Fruit fly (Drosophila melanogaster) whole organism, wandering third instar larva: Measurements from ENCODE around the gene CG12506.
A peak's percentile ranks its signal among the peaks of the same experiment; 100 is the strongest.

Experiments
- Abd-B ChIP-seq: fragments of >200 bp; optimal IDR thresholded peaks from 2 replicates; lab custom pipeline; 2017; ENCODE audit warnings: missing biosample characterization, missing genetic modification characterization
- CG32264 ChIP-seq: fragments of 200-800 bp; sonication (Bioruptor generic); optimal IDR thresholded peaks from 2 replicates; lab custom pipeline; 2016; ENCODE audit warnings: missing biosample characterization, missing genetic modification characterization
- CG9705 ChIP-seq: fragments of 200-800 bp; sonication (Bioruptor generic); optimal IDR thresholded peaks from 2 replicates; lab custom pipeline; 2018; ENCODE audit warnings: missing biosample characterization, mild to moderate bottlenecking, missing genetic modification characterization
- CrebA ChIP-seq: fragments of 200-800 bp; sonication (Bioruptor generic); optimal IDR thresholded peaks from 2 replicates; lab custom pipeline; 2016; ENCODE audit warnings: missing biosample characterization, mild to moderate bottlenecking, missing genetic modification characterization, borderline replicate concordance
- Dfd ChIP-seq: fragments of >200 bp; optimal IDR thresholded peaks from 2 replicates; lab custom pipeline; 2017; ENCODE audit warnings: missing biosample characterization, missing genetic modification characterization
- Dif ChIP-seq: fragments of 200-275, 200-300 bp; sonication (Bioruptor generic); optimal IDR thresholded peaks from 2 replicates; lab custom pipeline; 2018; ENCODE audit warnings: missing biosample characterization, missing genetic modification characterization; ENCODE audit not compliant: partially characterized antibody
- GATAd ChIP-seq: sonication (Bioruptor generic); optimal IDR thresholded peaks from 2 replicates; lab custom pipeline; 2016; ENCODE audit warnings: missing biosample characterization, missing genetic modification characterization
- HLH106 ChIP-seq: fragments of 200-800 bp; optimal IDR thresholded peaks from 3 replicates; lab custom pipeline; 2019; ENCODE audit warnings: missing biosample characterization, mild to moderate bottlenecking, missing genetic modification characterization, moderate library complexity
- Hnf4 ChIP-seq: fragments of 200-800 bp; sonication (Bioruptor generic); optimal IDR thresholded peaks from 2 replicates; lab custom pipeline; 2016; ENCODE audit warnings: missing biosample characterization, mild to moderate bottlenecking, missing genetic modification characterization
- Hr78 ChIP-seq: fragments of >200 bp; optimal IDR thresholded peaks from 2 replicates; lab custom pipeline; 2017; ENCODE audit warnings: missing biosample characterization, missing genetic modification characterization
- Hr83 ChIP-seq: fragments of 200-300 bp; sonication (Bioruptor generic); optimal IDR thresholded peaks from 2 replicates; lab custom pipeline; 2016; ENCODE audit warnings: missing biosample characterization, mild to moderate bottlenecking, missing genetic modification characterization, moderate library complexity; ENCODE audit not compliant: poor library complexity, severe bottlenecking
- Jra ChIP-seq: sonication (Bioruptor generic); optimal IDR thresholded peaks from 2 replicates; lab custom pipeline; 2016; ENCODE audit warnings: missing biosample characterization, missing genetic modification characterization
- Mio ChIP-seq: sonication (Bioruptor generic); optimal IDR thresholded peaks from 2 replicates; lab custom pipeline; 2016; ENCODE audit warnings: missing biosample characterization, missing genetic modification characterization
- Myc ChIP-seq: fragments of >200 bp; optimal IDR thresholded peaks from 2 replicates; lab custom pipeline; 2017
- N ChIP-seq: fragments of >200 bp; optimal IDR thresholded peaks from 2 replicates; lab custom pipeline; 2018; ENCODE audit warnings: missing biosample characterization, missing external identifiers, missing genetic modification characterization
- OdsH ChIP-seq: fragments of 200-800 bp; sonication (Bioruptor generic); optimal IDR thresholded peaks from 2 replicates; lab custom pipeline; 2016; ENCODE audit warnings: missing biosample characterization, mild to moderate bottlenecking, missing genetic modification characterization
- Rel ChIP-seq, 2 experiments: fragments of 200-800 bp; sonication (Bioruptor generic) in 1 of 2; optimal IDR thresholded peaks; 2 replicates in 1 of 2; 3 replicates in 1 of 2; lab custom pipeline; 2016 to 2019; ENCODE audit warnings: mild to moderate bottlenecking in 2 of 2, missing biosample characterization in 2 of 2, missing genetic modification characterization in 2 of 2, moderate library complexity in 1 of 2
- Sp1 ChIP-seq: fragments of 200-800 bp; sonication (Bioruptor generic); optimal IDR thresholded peaks from 3 replicates; lab custom pipeline; 2019; ENCODE audit warnings: missing biosample characterization, mild to moderate bottlenecking, missing genetic modification characterization, moderate library complexity
- Vsx2 ChIP-seq: fragments of 200-300, 225-300 bp; sonication (Bioruptor generic); optimal IDR thresholded peaks from 2 replicates; lab custom pipeline; 2018; ENCODE audit warnings: missing biosample characterization, missing genetic modification characterization; ENCODE audit not compliant: partially characterized antibody
- brk ChIP-seq: fragments of 200-800 bp; sonication (Bioruptor generic); optimal IDR thresholded peaks from 2 replicates; lab custom pipeline; 2016; ENCODE audit warnings: missing biosample characterization, mild to moderate bottlenecking, missing genetic modification characterization
- dl ChIP-seq, 2 experiments: fragments of 175-275, 200-275 bp in 1 of 2; fragments of 200-275 bp in 1 of 2; sonication (Bioruptor generic); optimal IDR thresholded peaks; lab custom pipeline; 2018; ENCODE audit warnings: mild to moderate bottlenecking in 2 of 2, missing biosample characterization in 2 of 2, missing genetic modification characterization in 2 of 2, moderate library complexity in 2 of 2; ENCODE audit not compliant: partially characterized antibody in 2 of 2, insufficient read depth in 1 of 2
- dsf ChIP-seq: sonication (Bioruptor generic); optimal IDR thresholded peaks from 2 replicates; lab custom pipeline; 2016; ENCODE audit warnings: missing biosample characterization, missing genetic modification characterization, borderline replicate concordance
- ey ChIP-seq: fragments of 200-800 bp; sonication (Bioruptor generic); optimal IDR thresholded peaks from 2 replicates; lab custom pipeline; 2016; ENCODE audit warnings: missing biosample characterization, missing genetic modification characterization
- foxo ChIP-seq, 2 experiments: fragments of 200-800 bp; sonication (Bioruptor generic); optimal IDR thresholded peaks; 2 replicates in 1 of 2; 3 replicates in 1 of 2; lab custom pipeline; 2016 to 2017; ENCODE audit warnings: missing biosample characterization in 2 of 2, missing genetic modification characterization in 2 of 2
- fru ChIP-seq: fragments of 200-800 bp; sonication (Bioruptor generic); optimal IDR thresholded peaks from 3 replicates; lab custom pipeline; 2016; ENCODE audit warnings: missing biosample characterization, mild to moderate bottlenecking, missing genetic modification characterization
- jim ChIP-seq: fragments of 175-275, 200-325 bp; sonication (Bioruptor generic); optimal IDR thresholded peaks from 2 replicates; lab custom pipeline; 2016; ENCODE audit warnings: missing biosample characterization, mild to moderate bottlenecking, missing genetic modification characterization
- lola ChIP-seq: fragments of >200 bp; optimal IDR thresholded peaks from 2 replicates; lab custom pipeline; 2017; ENCODE audit warnings: missing biosample characterization, missing genetic modification characterization
- psq ChIP-seq: fragments of 200-800 bp; sonication (Bioruptor generic); optimal IDR thresholded peaks from 3 replicates; lab custom pipeline; 2017; ENCODE audit warnings: missing biosample characterization, mild to moderate bottlenecking, missing genetic modification characterization, moderate library complexity
- rgr ChIP-seq: fragments of 200-800 bp; sonication (Bioruptor generic); optimal IDR thresholded peaks from 3 replicates; lab custom pipeline; 2016; ENCODE audit warnings: missing biosample characterization, mild to moderate bottlenecking, missing genetic modification characterization
- sage ChIP-seq: fragments of 200-800 bp; sonication (Bioruptor generic); optimal IDR thresholded peaks from 2 replicates; lab custom pipeline; 2016; ENCODE audit warnings: missing biosample characterization, mild to moderate bottlenecking, missing genetic modification characterization
- sv ChIP-seq: fragments of 200-800 bp; sonication (Bioruptor generic); optimal IDR thresholded peaks from 3 replicates; lab custom pipeline; 2016; ENCODE audit warnings: missing biosample characterization, missing genetic modification characterization
- tai ChIP-seq: sonication (Bioruptor generic); optimal IDR thresholded peaks from 2 replicates; lab custom pipeline; 2016; ENCODE audit warnings: missing biosample characterization, missing genetic modification characterization
- usp ChIP-seq: fragments of >200 bp; optimal IDR thresholded peaks from 2 replicates; lab custom pipeline; 2017; ENCODE audit warnings: missing biosample characterization, missing genetic modification characterization

The CG12506 gene

DNA sequence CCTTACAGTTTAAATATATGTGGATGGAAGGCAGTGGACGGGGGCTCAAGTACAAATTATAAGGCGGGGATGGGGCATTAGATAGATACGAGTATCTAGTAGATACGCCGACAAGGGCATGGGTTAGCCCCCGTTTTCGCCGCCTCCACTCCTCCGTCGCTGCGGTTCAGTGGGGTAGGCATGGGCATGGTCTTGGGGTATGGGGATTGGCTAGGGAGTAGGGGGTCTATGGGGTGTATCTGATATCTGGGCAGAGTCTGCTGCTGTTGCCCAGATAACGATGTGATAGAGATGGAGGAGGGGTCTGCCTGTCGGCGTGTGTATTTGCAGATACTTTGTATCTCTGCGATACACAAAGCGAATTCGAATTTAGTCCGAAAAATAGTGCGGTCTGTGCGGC, 16.6 kb downstream of the CG12506 start:
- TF ChIP-seq dl (GFP tag; optimal IDR thresholded peaks at IDR 0.05; lab: Kevin White, UChicago; ENCODE audit: insufficient read depth in 1 of 2, partially characterized antibody in 2 of 2) (no peak), rgr (GFP tag; lab: Kevin White, UChicago) (no peak), dsf (GFP tag; lab: Kevin White, UChicago) (no peak), Myc (lab: Kevin White, UChicago) (no peak), Mio (GFP tag; lab: Kevin White, UChicago) (no peak), usp (no peak), Hnf4 (GFP tag; lab: Kevin White, UChicago) (no peak), Vsx2 (GFP tag; lab: Kevin White, UChicago) (no peak), Dif (GFP tag; lab: Kevin White, UChicago) (no peak), brk (GFP tag; lab: Kevin White, UChicago) (no peak), Abd-B (no peak), CG9705 (GFP tag; lab: Kevin White, UChicago) (no peak), N (GFP tag; lab: Kevin White, UChicago) (no peak), Hr83 (no peak), OdsH (GFP tag; lab: Kevin White, UChicago) (no peak), Sp1 (no peak)
- TF ChIP-seq, all 38 proteins: peak for 0

DNA sequence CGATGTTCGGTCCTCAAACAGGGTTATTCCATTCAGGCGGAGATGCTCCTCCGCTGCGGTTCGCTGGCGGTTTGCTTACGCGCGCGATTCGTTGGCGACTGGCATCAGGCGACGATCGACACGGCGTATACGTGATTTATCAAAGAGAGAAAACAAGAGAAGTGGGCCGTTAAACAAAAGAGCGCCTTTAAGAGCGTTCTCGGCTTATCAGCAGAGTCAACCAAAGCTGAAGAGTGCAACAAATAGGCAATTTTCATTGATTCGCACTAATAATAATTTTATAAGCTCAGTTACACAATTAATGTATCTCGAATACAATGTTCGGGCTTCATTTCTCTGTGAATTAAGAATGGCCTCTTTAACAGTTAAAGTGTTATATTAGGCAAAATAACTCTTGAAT, 17.4 kb downstream of the CG12506 start, which contains the start of gene Pkg21D:
Gene Pkg21D, minus strand, starts transcription at position 101 of the 400 bp plus-strand sequence.
- TF ChIP-seq dl (GFP tag; optimal IDR thresholded peaks at IDR 0.05; lab: Kevin White, UChicago; ENCODE audit: insufficient read depth in 1 of 2, partially characterized antibody in 2 of 2) (no peak), Jra (no peak), HLH106 (tag; lab: Kevin White, UChicago) (no peak), tai (no peak), brk (GFP tag; lab: Kevin White, UChicago) (no peak), Mio (GFP tag; lab: Kevin White, UChicago) (no peak), Dfd (GFP tag; lab: Kevin White, UChicago) (no peak), Hr78 (no peak), sv (GFP tag; lab: Kevin White, UChicago) (no peak), Hr83 (no peak), usp (no peak), foxo (GFP tag; optimal IDR thresholded peaks at IDR 0.05; lab: Kevin White, UChicago) (no peak)
- TF ChIP-seq, all 38 proteins: peak for 0

DNA sequence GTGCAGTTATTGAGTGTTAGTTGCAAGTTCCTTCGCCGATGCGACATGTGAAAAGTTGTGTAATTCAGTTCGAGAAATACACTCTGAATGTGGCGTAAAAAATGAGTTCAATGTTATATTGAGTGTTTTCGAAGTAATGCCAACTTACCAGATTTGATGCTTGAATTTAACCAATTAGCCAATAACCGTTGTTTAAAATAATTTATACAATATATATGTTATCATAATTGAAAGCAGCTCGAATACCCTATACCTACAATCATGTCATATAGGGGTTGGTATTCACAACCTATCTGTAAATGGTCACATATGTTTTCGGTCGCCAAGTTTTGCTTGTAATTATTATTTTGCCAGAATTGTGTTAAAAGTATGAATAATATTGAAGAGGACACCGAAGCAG, 36.9 kb downstream of the CG12506 start, which contains the start of gene Nnf1b:
Gene Nnf1b, plus strand, starts transcription at position 301 of the 400 bp plus-strand sequence.
- TF ChIP-seq CG32264 (GFP tag; lab: Kevin White, UChicago) (no peak), brk (GFP tag; lab: Kevin White, UChicago) (no peak), Hr78 (no peak), psq (GFP tag; lab: Kevin White, UChicago) (no peak), GATAd (GFP tag; lab: Kevin White, UChicago) (no peak), tai (no peak), ey (no peak), sage (GFP tag; lab: Kevin White, UChicago) (no peak), foxo (GFP tag; optimal IDR thresholded peaks at IDR 0.05; lab: Kevin White, UChicago) (no peak), Sp1 (no peak), jim (GFP tag; lab: Kevin White, UChicago) (no peak), Dfd (GFP tag; lab: Kevin White, UChicago) (no peak), rgr (GFP tag; lab: Kevin White, UChicago) (no peak), OdsH (GFP tag; lab: Kevin White, UChicago) (no peak), lola (GFP tag; lab: Kevin White, UChicago) (no peak), CrebA (GFP tag; lab: Kevin White, UChicago) (no peak), N (GFP tag; lab: Kevin White, UChicago) (no peak), Vsx2 (GFP tag; lab: Kevin White, UChicago) (no peak), Myc (lab: Kevin White, UChicago) (no peak)

DNA sequence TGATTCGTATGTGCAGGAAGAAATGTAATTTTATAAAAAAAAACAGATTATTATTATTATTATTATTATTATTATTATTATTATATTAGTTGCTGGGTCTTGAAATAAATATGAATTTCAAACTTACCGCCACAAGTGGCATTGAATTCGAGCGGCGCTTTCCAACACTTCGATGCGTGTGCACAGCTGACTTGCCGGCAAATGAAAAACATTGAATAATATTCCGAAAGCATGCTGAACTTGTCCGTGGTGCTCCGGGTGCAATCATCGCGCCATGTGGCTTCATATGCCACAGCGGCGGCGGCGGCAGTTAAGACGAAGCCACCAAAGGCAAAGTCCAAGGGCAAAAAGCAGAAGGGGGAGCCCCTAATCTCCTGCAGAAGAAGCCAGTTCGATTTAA, 38.1 kb downstream of the CG12506 start, which contains the start of gene Dbp21E2:
Gene Dbp21E2, plus strand, starts transcription at position 180 of the 400 bp plus-strand sequence.
- TF ChIP-seq fru (GFP tag; lab: Kevin White, UChicago) (no peak), Rel (GFP tag; optimal IDR thresholded peaks at IDR 0.05; lab: Kevin White, UChicago) (no peak), Rel (tag; optimal IDR thresholded peaks at IDR 0.05; lab: Kevin White, UChicago) (peak; percentile 9), ey (no peak)
